Worm (Caenorhabditis elegans) whole organism, L4/young adult: ENCODE results near the gene uggt-1.

Experiments
- W03F9.2 ChIP-seq: fragments of 150-350 bp; optimal IDR thresholded peaks from 2 replicates; lab custom pipeline; 2014; ENCODE audit warnings: missing biosample characterization, missing genetic modification characterization
- dao-5 ChIP-seq: sonication (generic microtip); optimal IDR thresholded peaks from 2 replicates; lab custom pipeline; 2016; ENCODE audit warnings: missing genotype, missing genetic modification characterization, moderate library complexity, missing compliant biosample characterization
- him-1 ChIP-seq: sonication (generic microtip); optimal IDR thresholded peaks from 2 replicates; lab custom pipeline; 2016; ENCODE audit warnings: missing genotype, missing genetic modification reagents, missing genetic modification characterization, missing compliant biosample characterization

ce11 chrX:7536869-7537268 lies 36.1 kb upstream of the uggt-1 start:
- TF ChIP-seq W03F9.2 (tag; lab: Kevin White, UChicago): no peak
- no peak for TF ChIP-seq him-1 (tag; lab: Kevin White, UChicago)
- TF ChIP-seq dao-5 (tag; lab: Kevin White, UChicago): no peak
